Fruit fly (Drosophila melanogaster) whole organism, embryonic: Measurements from ENCODE around the gene Ras85D.

ENCODE experiments used
- Ada2b ChIP-seq: fragments of 200-800 bp; sonication (Bioruptor generic); IDR thresholded peaks from 2 replicates; pipeline ENCODE4 v1.3.6; 2022; ENCODE audit warnings: missing biosample characterization, missing genetic modification characterization
- Aef1 ChIP-seq: fragments of 200-800 bp; sonication (Bioruptor generic); IDR thresholded peaks from 3 replicates; pipeline ENCODE4 v1.3.6; 2022; ENCODE audit warnings: missing biosample characterization, missing genetic modification characterization
- Atf-2 ChIP-seq: fragments of 200-800 bp; sonication (Bioruptor generic); optimal IDR thresholded peaks from 2 replicates; lab custom pipeline; 2016; ENCODE audit warnings: missing biosample characterization, missing genetic modification characterization
- Bdp1 ChIP-seq: fragments of 200-800 bp; sonication (Bioruptor generic); optimal IDR thresholded peaks from 3 replicates; lab custom pipeline; 2016; ENCODE audit warnings: missing biosample characterization, missing genetic modification characterization
- Bgb ChIP-seq: fragments of 200-800 bp; sonication (Bioruptor generic); IDR thresholded peaks from 2 replicates; pipeline ENCODE4 v1.3.6; 2022; ENCODE audit warnings: missing biosample characterization, missing genetic modification characterization; ENCODE audit not compliant: partially characterized antibody
- CG10209 ChIP-seq: fragments of 200-800 bp; sonication (Bioruptor generic); optimal IDR thresholded peaks from 3 replicates; lab custom pipeline; 2017; ENCODE audit warnings: missing biosample characterization, mild to moderate bottlenecking, missing genetic modification characterization, missing genetic modification reagents
- CG10959 ChIP-seq: fragments of 200-800 bp; sonication (Bioruptor generic); IDR thresholded peaks from 2 replicates; pipeline ENCODE4 v1.3.6; 2022; ENCODE audit warnings: missing biosample characterization, missing genetic modification characterization
- CG11456 ChIP-seq: fragments of 200-800 bp; sonication (Bioruptor generic); IDR thresholded peaks from 3 replicates; pipeline ENCODE4 v1.3.6; 2022; ENCODE audit warnings: missing biosample characterization, missing genetic modification characterization
- CG1233 ChIP-seq: fragments of 200-800 bp; sonication (Bioruptor generic); optimal IDR thresholded peaks from 4 replicates; lab custom pipeline; 2018; ENCODE audit warnings: missing biosample characterization, mild to moderate bottlenecking, missing genetic modification characterization
- CG16813 ChIP-seq: fragments of 200-800 bp; sonication (Bioruptor generic); IDR thresholded peaks from 3 replicates; pipeline ENCODE4 v1.3.6; 2022; ENCODE audit warnings: missing biosample characterization, missing genetic modification characterization; ENCODE audit not compliant: partially characterized antibody
- CG18262 ChIP-seq: fragments of 200-800 bp; optimal IDR thresholded peaks from 3 replicates; lab custom pipeline; 2019; ENCODE audit warnings: missing biosample characterization, mild to moderate bottlenecking, missing genetic modification characterization, moderate library complexity
- CG32767 ChIP-seq: fragments of 200-800 bp; sonication (Bioruptor generic); IDR thresholded peaks from 2 replicates; pipeline ENCODE4 v1.3.6; 2022; ENCODE audit warnings: missing biosample characterization, missing genetic modification characterization
- CG33213 ChIP-seq: fragments of 200-800 bp; sonication (Bioruptor generic); optimal IDR thresholded peaks from 3 replicates; lab custom pipeline; 2016; ENCODE audit warnings: missing biosample characterization, missing genetic modification characterization
- CG3838 ChIP-seq: fragments of 200-800 bp; sonication (Bioruptor generic); optimal IDR thresholded peaks from 3 replicates; lab custom pipeline; 2016; ENCODE audit warnings: missing biosample characterization, missing genetic modification characterization
- CG42726 ChIP-seq: fragments of 200-800 bp; sonication (Bioruptor generic); IDR thresholded peaks from 2 replicates; pipeline ENCODE4 v1.3.6; 2022; ENCODE audit warnings: missing biosample characterization, missing genetic modification characterization; ENCODE audit not compliant: partially characterized antibody
- CG4360 ChIP-seq: fragments of 200-800 bp; sonication (Bioruptor generic); IDR thresholded peaks from 2 replicates; pipeline ENCODE4 v1.3.6; 2022; ENCODE audit warnings: missing biosample characterization, missing genetic modification characterization
- CG4404 ChIP-seq: fragments of 200-800 bp; sonication (Bioruptor generic); IDR thresholded peaks from 2 replicates; pipeline ENCODE4 v1.3.6; 2022; ENCODE audit warnings: missing biosample characterization, missing genetic modification characterization
- CG4617 ChIP-seq: fragments of 200-800 bp; sonication (Bioruptor generic); optimal IDR thresholded peaks from 3 replicates; lab custom pipeline; 2016; ENCODE audit warnings: missing biosample characterization, missing genetic modification characterization, borderline replicate concordance
- CG6272 ChIP-seq: fragments of 200-800 bp; sonication (Bioruptor generic); IDR thresholded peaks from 2 replicates; pipeline ENCODE4 v1.3.6; 2022; ENCODE audit warnings: missing biosample characterization, missing genetic modification characterization
- CG7357 ChIP-seq: fragments of 200-800 bp; sonication (Bioruptor generic); IDR thresholded peaks from 3 replicates; pipeline ENCODE4 v1.3.6; 2022; ENCODE audit warnings: missing biosample characterization, missing genetic modification characterization
- CG7987 ChIP-seq: fragments of 200-800 bp; sonication (Bioruptor generic); optimal IDR thresholded peaks from 2 replicates; lab custom pipeline; 2018; ENCODE audit warnings: missing biosample characterization, mild to moderate bottlenecking, missing genetic modification characterization, moderate library complexity
- CG9609 ChIP-seq: fragments of 200-800 bp; sonication (Bioruptor generic); optimal IDR thresholded peaks from 3 replicates; lab custom pipeline; 2016; ENCODE audit warnings: missing biosample characterization, missing genetic modification characterization
- Chrac-16 ChIP-seq: fragments of 200-800 bp; sonication (Bioruptor generic); optimal IDR thresholded peaks from 3 replicates; lab custom pipeline; 2016; ENCODE audit warnings: missing biosample characterization, missing genetic modification characterization
- Dip3 ChIP-seq: fragments of 200-800 bp; sonication (Bioruptor generic); optimal IDR thresholded peaks from 3 replicates; lab custom pipeline; 2016; ENCODE audit warnings: missing biosample characterization, missing genetic modification characterization
- ERR ChIP-seq: fragments of 200-800 bp; sonication (Bioruptor generic); optimal IDR thresholded peaks from 2 replicates; lab custom pipeline; 2016; ENCODE audit warnings: missing biosample characterization, missing genetic modification characterization
- HLH4C ChIP-seq: fragments of 200-800 bp; sonication (Bioruptor generic); IDR thresholded peaks from 3 replicates; pipeline ENCODE4 v1.3.6; 2022; ENCODE audit warnings: missing biosample characterization, missing genetic modification characterization; ENCODE audit not compliant: partially characterized antibody
- Kr ChIP-seq: fragments of 200-800 bp; sonication (Bioruptor generic); optimal IDR thresholded peaks from 2 replicates; lab custom pipeline; 2017; ENCODE audit warnings: missing biosample characterization, mild to moderate bottlenecking, missing genetic modification characterization
- Med ChIP-seq: fragments of 200-800 bp; sonication (Bioruptor generic); peaks from one replicate; lab custom pipeline; 2016; ENCODE audit warnings: missing biosample characterization, missing genetic modification characterization, mild to moderate bottlenecking, inconsistent platforms, moderate library complexity
- Mes4 ChIP-seq: fragments of 200-800 bp; sonication (Bioruptor generic); optimal IDR thresholded peaks from 2 replicates; lab custom pipeline; 2016; ENCODE audit warnings: missing biosample characterization, missing genetic modification characterization
- Myb ChIP-seq: fragments of 200-800 bp; sonication (Bioruptor generic); optimal IDR thresholded peaks from 2 replicates; lab custom pipeline; 2016; ENCODE audit warnings: missing biosample characterization, missing genetic modification characterization
- NFAT ChIP-seq: fragments of 200-800 bp; sonication (Bioruptor generic); IDR thresholded peaks from 2 replicates; pipeline ENCODE4 v1.3.6; 2022; ENCODE audit warnings: missing biosample characterization, missing genetic modification characterization
- NK7.1 ChIP-seq: fragments of 200-800 bp; sonication (Bioruptor generic); optimal IDR thresholded peaks from 3 replicates; lab custom pipeline; 2016; ENCODE audit warnings: missing biosample characterization, missing genetic modification characterization
- Rfx ChIP-seq: fragments of 200-800 bp; sonication (Bioruptor generic); IDR thresholded peaks from 2 replicates; pipeline ENCODE4 v1.3.6; 2022; ENCODE audit warnings: missing biosample characterization, missing genetic modification characterization
- abd-A ChIP-seq: fragments of 200-800 bp; sonication (Bioruptor generic); optimal IDR thresholded peaks from 3 replicates; lab custom pipeline; 2019; ENCODE audit warnings: missing biosample characterization, mild to moderate bottlenecking, missing genetic modification characterization, moderate library complexity
- ac ChIP-seq: fragments of 200-800 bp; sonication (Bioruptor generic); optimal IDR thresholded peaks from 3 replicates; lab custom pipeline; 2017; ENCODE audit warnings: missing biosample characterization, mild to moderate bottlenecking, missing genetic modification characterization
- al ChIP-seq: fragments of 200-800 bp; sonication (Bioruptor generic); IDR thresholded peaks from 2 replicates; pipeline ENCODE4 v1.3.6; 2022; ENCODE audit warnings: missing biosample characterization, missing genetic modification characterization
- danr ChIP-seq: fragments of 200-800 bp; sonication (Bioruptor generic); IDR thresholded peaks from 2 replicates; pipeline ENCODE4 v1.3.6; 2022; ENCODE audit warnings: missing biosample characterization, missing genetic modification characterization
- disco-r ChIP-seq: fragments of 200-800 bp; sonication (Bioruptor generic); optimal IDR thresholded peaks from 2 replicates; lab custom pipeline; 2016; ENCODE audit warnings: missing biosample characterization, missing genetic modification characterization
- dmrt11E ChIP-seq: fragments of 200-800 bp; sonication (Bioruptor generic); optimal IDR thresholded peaks from 3 replicates; lab custom pipeline; 2018; ENCODE audit warnings: missing biosample characterization, mild to moderate bottlenecking, missing genetic modification characterization, moderate library complexity
- dmrt99B ChIP-seq: fragments of 200-800 bp; sonication (Bioruptor generic); optimal IDR thresholded peaks from 2 replicates; lab custom pipeline; 2018; ENCODE audit warnings: missing biosample characterization, mild to moderate bottlenecking, missing genetic modification characterization, moderate library complexity
- grn ChIP-seq: fragments of 200-800 bp; sonication (Bioruptor generic); optimal IDR thresholded peaks from 3 replicates; lab custom pipeline; 2017; ENCODE audit warnings: missing biosample characterization, missing genetic modification characterization
- gt ChIP-seq: fragments of 200-800 bp; sonication (Bioruptor generic); IDR thresholded peaks from 2 replicates; pipeline ENCODE4 v1.3.6; 2022; ENCODE audit warnings: missing biosample characterization, missing genetic modification characterization
- org-1 ChIP-seq: fragments of 200-800 bp; sonication (Bioruptor generic); optimal IDR thresholded peaks from 2 replicates; lab custom pipeline; 2017; ENCODE audit warnings: missing biosample characterization, missing genetic modification characterization
- peb ChIP-seq: fragments of 200-800 bp; sonication (Bioruptor generic); IDR thresholded peaks from 2 replicates; pipeline ENCODE4 v1.3.6; 2022; ENCODE audit warnings: missing biosample characterization, missing genetic modification characterization
- ranshi ChIP-seq: fragments of 200-800 bp; sonication (Bioruptor generic); IDR thresholded peaks from 2 replicates; pipeline ENCODE4 v1.3.6; 2022; ENCODE audit warnings: missing biosample characterization, missing genetic modification characterization
- sd ChIP-seq: fragments of 200-800 bp; sonication (Bioruptor generic); optimal IDR thresholded peaks from 3 replicates; lab custom pipeline; 2018; ENCODE audit warnings: missing biosample characterization, mild to moderate bottlenecking, missing genetic modification characterization, moderate library complexity
- tll ChIP-seq, 2 experiments: fragments of 200-800 bp in 1 of 2; fragments of >200 bp in 1 of 2; sonication (Bioruptor generic) in 1 of 2; optimal IDR thresholded peaks; 2 replicates each; lab custom pipeline; 2017 to 2019; ENCODE audit warnings: missing biosample characterization in 2 of 2, missing genetic modification characterization in 2 of 2, mild to moderate bottlenecking in 1 of 2, moderate library complexity in 1 of 2
- tup ChIP-seq: fragments of 200-800 bp; sonication (Bioruptor generic); optimal IDR thresholded peaks from 2 replicates; lab custom pipeline; 2016; ENCODE audit warnings: missing biosample characterization, mild to moderate bottlenecking, missing genetic modification characterization, moderate library complexity
- unc-4 ChIP-seq: fragments of 200-800 bp; sonication (Bioruptor generic); IDR thresholded peaks from 2 replicates; pipeline ENCODE4 v1.3.6; 2022; ENCODE audit warnings: missing biosample characterization, missing genetic modification characterization; ENCODE audit not compliant: partially characterized antibody
- z ChIP-seq: fragments of 200-800 bp; sonication (Bioruptor generic); IDR thresholded peaks from 3 replicates; pipeline ENCODE4 v1.3.6; 2022; ENCODE audit warnings: missing biosample characterization, missing genetic modification characterization

The Ras85D gene

dm6 chr3R:9532437-9533180 is 19.7 kb upstream of the Ras85D start, which contains the start of gene by (continued):
- TF ChIP-seq CG6272 (GFP tag; lab: Robert Waterston, UW), result no peak
- no peak; the same call in 1 of the 2 replicates for TF ChIP-seq NFAT
- TF ChIP-seq CG4360 (GFP tag; lab: Robert Waterston, UW), result no peak
- no peak for TF ChIP-seq CG4404 (GFP tag; lab: Robert Waterston, UW)
- no peak for TF ChIP-seq NK7.1
- no peak for TF ChIP-seq dmrt99B (tag; lab: Kevin White, UChicago)
- TF ChIP-seq tll (GFP tag; optimal IDR thresholded peaks at IDR 0.05; lab: Kevin White, UChicago), result no peak
- 0 out of 3 replicates have a peak, but pooled peaks have one; percentile 12 for TF ChIP-seq HLH4C
- no peak for TF ChIP-seq CG10959 (GFP tag; lab: Robert Waterston, UW)
- TF ChIP-seq grn (GFP tag; lab: Kevin White, UChicago), result no peak
- TF ChIP-seq gt (GFP tag; lab: Robert Waterston, UW), result no peak
- no peak for TF ChIP-seq Rfx (GFP tag; lab: Robert Waterston, UW)
- TF ChIP-seq CG33213 (GFP tag; lab: Kevin White, UChicago), result no peak
- peak; percentile 58; the same call in 1 of the 3 replicates for TF ChIP-seq z (GFP tag; lab: Robert Waterston, UW)
- no peak for TF ChIP-seq al
- no peak for TF ChIP-seq Mes4 (GFP tag; lab: Kevin White, UChicago)
- TF ChIP-seq ranshi (GFP tag; lab: Robert Waterston, UW), result no peak
- no peak for TF ChIP-seq Myb (GFP tag; lab: Kevin White, UChicago)
- no peak for TF ChIP-seq CG7987 (GFP tag; lab: Kevin White, UChicago)
- no peak for TF ChIP-seq dmrt11E (tag; lab: Kevin White, UChicago)
- TF ChIP-seq peb (GFP tag; lab: Robert Waterston, UW), result no peak
- no peak for TF ChIP-seq danr (GFP tag; lab: Robert Waterston, UW)
- TF ChIP-seq ERR (GFP tag; lab: Kevin White, UChicago), result no peak
- no peak for TF ChIP-seq CG11456
- no peak for TF ChIP-seq tup
- no peak for TF ChIP-seq org-1 (GFP tag; lab: Kevin White, UChicago)
- TF ChIP-seq unc-4 (GFP tag; lab: Robert Waterston, UW), result 0 out of 2 replicates have a peak, but pooled peaks have one; percentile 17
- no peak for TF ChIP-seq Chrac-16 (GFP tag; lab: Kevin White, UChicago)
- no peak for TF ChIP-seq CG7357
- TF ChIP-seq ac (GFP tag; lab: Kevin White, UChicago), result no peak
- TF ChIP-seq CG9609 (GFP tag; lab: Kevin White, UChicago), result no peak
- peak; percentile 41 for TF ChIP-seq abd-A (tag; lab: Kevin White, UChicago)
- TF ChIP-seq Atf-2 (GFP tag; lab: Kevin White, UChicago), result no peak
- no peak for TF ChIP-seq CG1233 (GFP tag; lab: Kevin White, UChicago)
- no peak for TF ChIP-seq Aef1 (GFP tag; lab: Robert Waterston, UW)
- no peak for TF ChIP-seq disco-r (GFP tag; lab: Kevin White, UChicago)
- no peak for TF ChIP-seq CG3838
- TF ChIP-seq CG42726 (GFP tag; lab: Robert Waterston, UW), result 0 out of 2 replicates have a peak, but pooled peaks have one; percentile 26
- peak; percentile 25; the same call in 1 of the 2 replicates for TF ChIP-seq Bgb (GFP tag; lab: Robert Waterston, UW)
- TF ChIP-seq CG4617 (GFP tag; lab: Kevin White, UChicago), result no peak
- TF ChIP-seq CG16813 (GFP tag; lab: Robert Waterston, UW), result no peak
- TF ChIP-seq CG32767 (GFP tag; lab: Robert Waterston, UW), result no peak
- TF ChIP-seq Med, result no peak
- no peak for TF ChIP-seq Bdp1
- no peak for TF ChIP-seq Dip3 (GFP tag; lab: Kevin White, UChicago)
- TF ChIP-seq CG10209 (GFP tag; lab: Kevin White, UChicago), result no peak
- no peak for TF ChIP-seq Kr (GFP tag; lab: Kevin White, UChicago)
- TF ChIP-seq CG18262 (tag; lab: Kevin White, UChicago), result no peak
- TF ChIP-seq Ada2b (GFP tag; lab: Robert Waterston, UW), result no peak
- peak; percentile 83 for TF ChIP-seq sd (tag; lab: Kevin White, UChicago)
